Fruit fly (Drosophila melanogaster): ENCODE data around the gene CG31909.

CG31909 gene

dm6 chr2L:7261989-7262388 is 4.7 kb downstream of the CG31909 start (continued):
- peak; percentile 58; the same call in 1 of the 2 replicates for TF ChIP-seq chm (GFP tag; IDR thresholded peaks at IDR 0.05)
- TF ChIP-seq GATAe (GFP tag; conservative IDR thresholded peaks at IDR 0.05), result no peak
- TF ChIP-seq Asciz (GFP tag; optimal IDR thresholded peaks at IDR 0.05), result no peak
- TF ChIP-seq Hr39 (optimal IDR thresholded peaks at IDR 0.05), result no peak
- TF ChIP-seq Abd-B (GFP tag; optimal IDR thresholded peaks at IDR 0.05), result peak; percentile 20
- TF ChIP-seq ase (GFP tag; IDR thresholded peaks at IDR 0.05), result no peak
- TF ChIP-seq D (optimal IDR thresholded peaks at IDR 0.05), result no peak
- TF ChIP-seq D (GFP tag; optimal IDR thresholded peaks at IDR 0.05), result peak; percentile 59
- TF ChIP-seq MESR4 (GFP tag; optimal IDR thresholded peaks at IDR 0.05), result no peak
- no peak for TF ChIP-seq CG3838 (GFP tag; optimal IDR thresholded peaks at IDR 0.05)
- TF ChIP-seq p53 (GFP tag; optimal IDR thresholded peaks at IDR 0.05), result no peak
- peak; percentile 50 for TF ChIP-seq CG6254 (GFP tag; optimal IDR thresholded peaks at IDR 0.05)
- no peak for TF ChIP-seq Nf-YA (GFP tag; IDR thresholded peaks at IDR 0.05)
- TF ChIP-seq sr (GFP tag; IDR thresholded peaks at IDR 0.05), result no peak
- TF ChIP-seq CG13296 (GFP tag; optimal IDR thresholded peaks at IDR 0.05), result no peak
- TF ChIP-seq NFAT (GFP tag; IDR thresholded peaks at IDR 0.05), result no peak
- peak; percentile 18; the same call in 1 of the 3 replicates for TF ChIP-seq so (GFP tag; IDR thresholded peaks at IDR 0.05)
- TF ChIP-seq Hmr (GFP tag; optimal IDR thresholded peaks at IDR 0.05), result no peak
- TF ChIP-seq h (optimal IDR thresholded peaks at IDR 0.05), result no peak
- no peak for TF ChIP-seq gro (GFP tag; optimal IDR thresholded peaks at IDR 0.05)
- TF ChIP-seq CG4707 (GFP tag; optimal IDR thresholded peaks at IDR 0.05), result peak; percentile 47
- TF ChIP-seq CG11247 (GFP tag; IDR thresholded peaks at IDR 0.05), result no peak
- no peak for TF ChIP-seq fru (optimal IDR thresholded peaks at IDR 0.05)
- no peak for TF ChIP-seq dati (GFP tag; IDR thresholded peaks at IDR 0.05)
- peak; percentile 58 for TF ChIP-seq nerfin-1 (tag; optimal IDR thresholded peaks at IDR 0.05)
- TF ChIP-seq CG2116 (GFP tag; optimal IDR thresholded peaks at IDR 0.05), result no peak
- TF ChIP-seq CG14965 (GFP tag; optimal IDR thresholded peaks at IDR 0.05; ENCODE audit: borderline replicate concordance), result no peak
- TF ChIP-seq Med (GFP tag), result peak; percentile 90
- no peak for TF ChIP-seq CG31224 (GFP tag; IDR thresholded peaks at IDR 0.05)
- no peak for TF ChIP-seq ind (GFP tag; optimal IDR thresholded peaks at IDR 0.05)
- TF ChIP-seq tll (GFP tag; optimal IDR thresholded peaks at IDR 0.05), result no peak
- TF ChIP-seq Doc3 (GFP tag; IDR thresholded peaks at IDR 0.05; ENCODE audit: partially characterized antibody), result no peak
- no peak for TF ChIP-seq TFAM (GFP tag; optimal IDR thresholded peaks at IDR 0.05)
- TF ChIP-seq Mad (GFP tag; optimal IDR thresholded peaks at IDR 0.05), result peak; percentile 12
- TF ChIP-seq scrt (GFP tag; optimal IDR thresholded peaks at IDR 0.05), result no peak
- TF ChIP-seq onecut (GFP tag; IDR thresholded peaks at IDR 0.05), result peak; percentile 40; the same call in 1 of the 2 replicates
- TF ChIP-seq CG12299 (tag; optimal IDR thresholded peaks at IDR 0.05), result peak; percentile 23
- no peak for TF ChIP-seq CG13287 (GFP tag; IDR thresholded peaks at IDR 0.05; ENCODE audit: partially characterized antibody)
- TF ChIP-seq CG11695 (GFP tag; IDR thresholded peaks at IDR 0.05), result no peak
- TF ChIP-seq rib (GFP tag; IDR thresholded peaks at IDR 0.05), result no peak
- TF ChIP-seq Atf3 (GFP tag; optimal IDR thresholded peaks at IDR 0.05), result peak; percentile 31
- no peak for TF ChIP-seq Dbx (GFP tag; IDR thresholded peaks at IDR 0.05)
- TF ChIP-seq CG17359 (tag; optimal IDR thresholded peaks at IDR 0.05), result peak; percentile 53
- peak; percentile 73 for TF ChIP-seq zfh1 (GFP tag; IDR thresholded peaks at IDR 0.05)
- TF ChIP-seq phol (tag; optimal IDR thresholded peaks at IDR 0.05), result peak; percentile 70
- TF ChIP-seq CG3407 (GFP tag; optimal IDR thresholded peaks at IDR 0.05), result peak; percentile 63
- TF ChIP-seq E2f1 (GFP tag; IDR thresholded peaks at IDR 0.05), result 0 out of 2 replicates have a peak, but pooled peaks have one; percentile 7
- TF ChIP-seq Sox102F (GFP tag; optimal IDR thresholded peaks at IDR 0.05), result peak; percentile 75
- TF ChIP-seq Spps (tag; optimal IDR thresholded peaks at IDR 0.05), result peak; percentile 37
- TF ChIP-seq CG9727 (GFP tag; optimal IDR thresholded peaks at IDR 0.05), result peak; percentile 46
- no peak for TF ChIP-seq al (GFP tag; IDR thresholded peaks at IDR 0.05)
- TF ChIP-seq Hmx (GFP tag; optimal IDR thresholded peaks at IDR 0.05), result no peak
- TF ChIP-seq ac (GFP tag; optimal IDR thresholded peaks at IDR 0.05), result no peak
